Fruit fly (Drosophila melanogaster) Kc167 (cell line): ENCODE data around the gene Grd.

Experiments
- Myc ChIP-seq: fragments of >200 bp; optimal IDR thresholded peaks from 2 replicates; lab custom pipeline; 2017; ENCODE audit warnings: missing external identifiers
- Sin3A ChIP-seq: fragments of >200 bp; optimal IDR thresholded peaks from 2 replicates; lab custom pipeline; 2018; ENCODE audit warnings: missing external identifiers
- h ChIP-seq: fragments of >200 bp; optimal IDR thresholded peaks from 3 replicates; lab custom pipeline; 2018; ENCODE audit warnings: missing external identifiers
- insv ChIP-seq: fragments of >200 bp; optimal IDR thresholded peaks from 3 replicates; lab custom pipeline; 2018; ENCODE audit warnings: missing external identifiers
- psq ChIP-seq: fragments of >200 bp; optimal IDR thresholded peaks from 2 replicates; lab custom pipeline; 2017; ENCODE audit warnings: missing external identifiers
- ttk ChIP-seq: sonication (Bioruptor generic); optimal IDR thresholded peaks from 2 replicates; lab custom pipeline; 2017; ENCODE audit warnings: missing external identifiers

dm6 chr3L:17791467-17791494, 31.9 kb upstream of the Grd start, which contains the start of gene CG42815:
- TF ChIP-seq Myc (lab: Kevin White, UChicago) (no peak), h (no peak), ttk (no peak), Sin3A (no peak), psq (lab: Kevin White, UChicago) (no peak), insv (lab: Kevin White, UChicago) (no peak)
